Fruit fly (Drosophila melanogaster): Measurements from ENCODE around the gene mthl5.

Gene mthl5

DNA sequence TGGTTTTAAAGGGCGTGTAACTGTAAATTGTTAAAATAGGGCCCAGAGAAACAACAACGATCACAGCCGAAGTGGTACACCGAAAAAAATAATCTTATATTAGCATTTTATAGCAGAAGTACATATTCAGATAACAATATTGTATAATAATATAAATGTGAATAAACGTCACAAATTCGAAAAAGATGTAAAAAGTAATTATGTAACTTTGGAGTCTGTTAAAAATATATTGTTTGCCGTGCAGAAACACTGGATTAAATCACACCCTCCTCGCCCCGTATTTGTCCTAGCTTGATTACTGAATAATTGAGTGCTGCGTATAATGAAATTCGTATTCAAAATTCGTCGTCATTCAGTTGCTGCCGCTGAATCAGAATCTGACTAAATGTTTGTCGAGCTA lies 31.8 kb downstream of the mthl5 start (continued):
- TF ChIP-seq nmo (GFP tag; optimal IDR thresholded peaks at IDR 0.05) (peak; percentile 19), emc (GFP tag; optimal IDR thresholded peaks at IDR 0.05) (no peak), tgo (GFP tag; IDR thresholded peaks at IDR 0.05) (peak; percentile 40; the same call in 2 of the 3 replicates), sens (GFP tag) (peak; percentile 42), CG2678 (tag; optimal IDR thresholded peaks at IDR 0.05) (peak; percentile 53), CG31441 (GFP tag; IDR thresholded peaks at IDR 0.05) (peak; percentile 47), H15 (GFP tag; IDR thresholded peaks at IDR 0.05) (no peak), Ptx1 (GFP tag; IDR thresholded peaks at IDR 0.05) (peak; percentile 61), danr (GFP tag; IDR thresholded peaks at IDR 0.05) (no peak), ci (GFP tag; IDR thresholded peaks at IDR 0.05) (peak; percentile 17; the same call in 1 of the 3 replicates), CG10209 (GFP tag; optimal IDR thresholded peaks at IDR 0.05) (peak; percentile 29), Sox102F (GFP tag; optimal IDR thresholded peaks at IDR 0.05) (peak; percentile 62), CG10147 (GFP tag; optimal IDR thresholded peaks at IDR 0.05) (peak; percentile 2), CG17568 (GFP tag; optimal IDR thresholded peaks at IDR 0.05) (no peak), tx (GFP tag; optimal IDR thresholded peaks at IDR 0.05) (no peak), TFAM (GFP tag; optimal IDR thresholded peaks at IDR 0.05) (no peak), ara (GFP tag; IDR thresholded peaks at IDR 0.05) (no peak), Gsc (GFP tag; IDR thresholded peaks at IDR 0.05) (no peak), NC2β (GFP tag; optimal IDR thresholded peaks at IDR 0.05) (no peak), row (GFP tag; IDR thresholded peaks at IDR 0.05) (peak; percentile 65), Fer3 (tag; optimal IDR thresholded peaks at IDR 0.05) (peak; percentile 33), Hr3 (GFP tag; optimal IDR thresholded peaks at IDR 0.05) (peak; percentile 2), CG12942 (GFP tag; optimal IDR thresholded peaks at IDR 0.05) (peak; percentile 21), fd96Cb (tag; optimal IDR thresholded peaks at IDR 0.05) (peak; percentile 17), CG12744 (GFP tag; optimal IDR thresholded peaks at IDR 0.05) (no peak), pan (optimal IDR thresholded peaks at IDR 0.05) (no peak), pan (GFP tag; optimal IDR thresholded peaks at IDR 0.05 in 1 of 2, IDR thresholded peaks at IDR 0.05 in 1 of 2) (peak in 1 of 2 experiments; percentile 34), CG14014 (GFP tag; IDR thresholded peaks at IDR 0.05) (peak; percentile 49; the same call in 1 of the 2 replicates)

DNA sequence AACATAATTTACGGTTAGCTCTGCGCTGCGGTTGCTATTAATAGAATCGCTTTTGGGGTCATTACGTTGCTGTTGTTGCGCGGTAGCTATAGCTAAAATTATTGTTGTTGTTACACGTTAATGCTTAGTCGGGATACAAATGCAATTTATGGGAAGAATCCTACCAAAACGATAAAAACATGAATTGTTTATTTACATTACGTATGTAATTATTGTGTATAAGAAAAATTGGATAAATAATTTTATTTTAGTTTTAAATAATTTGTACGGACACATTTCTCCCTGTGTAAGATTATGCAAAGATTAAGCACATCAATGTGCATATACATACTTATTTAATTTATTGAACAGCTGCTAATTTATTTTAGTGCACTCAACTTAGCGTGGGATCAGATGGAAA lies 35.0 kb downstream of the mthl5 start:
- peak; percentile 80 for TF ChIP-seq dmrt99B (tag; optimal IDR thresholded peaks at IDR 0.05)
- TF ChIP-seq eve (GFP tag; optimal IDR thresholded peaks at IDR 0.05): peak in 1 of 2 experiments; percentile 52
- TF ChIP-seq stc (GFP tag; IDR thresholded peaks at IDR 0.05): peak; percentile 46; the same call in 1 of the 2 replicates
- peak; percentile 87 for TF ChIP-seq Blimp-1 (GFP tag; optimal IDR thresholded peaks at IDR 0.05)
- TF ChIP-seq Sin3A (optimal IDR thresholded peaks at IDR 0.05): no peak
- TF ChIP-seq gcm (GFP tag; optimal IDR thresholded peaks at IDR 0.05): peak; percentile 60
- peak; percentile 78 for TF ChIP-seq unpg (GFP tag; optimal IDR thresholded peaks at IDR 0.05)
- TF ChIP-seq da (GFP tag; optimal IDR thresholded peaks at IDR 0.05): no peak
- peak; percentile 52 for TF ChIP-seq ewg (GFP tag; optimal IDR thresholded peaks at IDR 0.05)
- TF ChIP-seq CG13123 (GFP tag; optimal IDR thresholded peaks at IDR 0.05): no peak
- TF ChIP-seq Med (GFP tag): no peak
- TF ChIP-seq CG7839 (tag; optimal IDR thresholded peaks at IDR 0.05): peak; percentile 73
- TF ChIP-seq CG6813 (GFP tag; optimal IDR thresholded peaks at IDR 0.05): peak; percentile 36
- peak; percentile 76 for TF ChIP-seq Xrp1 (GFP tag; IDR thresholded peaks at IDR 0.05)
- peak; percentile 73 for TF ChIP-seq oc (tag; optimal IDR thresholded peaks at IDR 0.05)
- TF ChIP-seq Abd-B (GFP tag; optimal IDR thresholded peaks at IDR 0.05): peak; percentile 62
- peak; percentile 27; the same call in 1 of the 2 replicates for TF ChIP-seq ap (GFP tag; IDR thresholded peaks at IDR 0.05)
- TF ChIP-seq Fer1 (GFP tag; optimal IDR thresholded peaks at IDR 0.05): no peak
- no peak for TF ChIP-seq Kr (GFP tag; optimal IDR thresholded peaks at IDR 0.05)
- TF ChIP-seq Eip74EF (GFP tag; optimal IDR thresholded peaks at IDR 0.05): peak in 1 of 2 experiments; percentile 78
- TF ChIP-seq CkIIα-i1 (GFP tag; IDR thresholded peaks at IDR 0.05): no peak
- peak; percentile 55; the same call in 2 of the 3 replicates for TF ChIP-seq row (GFP tag; IDR thresholded peaks at IDR 0.05)
- TF ChIP-seq CG10209 (GFP tag; optimal IDR thresholded peaks at IDR 0.05): peak; percentile 29
- TF ChIP-seq Nf-YB (GFP tag; optimal IDR thresholded peaks at IDR 0.05): peak; percentile 39
- peak; percentile 58 for TF ChIP-seq Ptx1 (GFP tag; IDR thresholded peaks at IDR 0.05)
- TF ChIP-seq CG8924 (tag; optimal IDR thresholded peaks at IDR 0.05): peak; percentile 63

Data from whole organism, embryonic.